Fruit fly (Drosophila melanogaster): Measurements from ENCODE around the gene LManII.

LManII gene

dm6 chr2L:10418981-10419380, 38.5 kb upstream of the LManII start, which contains the start of gene RfC3 (continued):
- TF ChIP-seq Oli (tag; optimal IDR thresholded peaks at IDR 0.05) (no peak), CG1602 (GFP tag; optimal IDR thresholded peaks at IDR 0.05) (no peak), CG7357 (GFP tag; IDR thresholded peaks at IDR 0.05) (no peak), Taf1 (GFP tag; IDR thresholded peaks at IDR 0.05) (no peak), Vsx1 (GFP tag; optimal IDR thresholded peaks at IDR 0.05) (no peak), sob (GFP tag; IDR thresholded peaks at IDR 0.05) (no peak), Jarid2 (GFP tag; optimal IDR thresholded peaks at IDR 0.05) (no peak), CG12769 (tag; optimal IDR thresholded peaks at IDR 0.05) (no peak), pb (GFP tag; optimal IDR thresholded peaks at IDR 0.05) (no peak), CG18599 (GFP tag; optimal IDR thresholded peaks at IDR 0.05) (no peak), ewg (GFP tag; optimal IDR thresholded peaks at IDR 0.05) (no peak), gcm (GFP tag; optimal IDR thresholded peaks at IDR 0.05) (no peak), CG8281 (tag; optimal IDR thresholded peaks at IDR 0.05) (no peak), wor (GFP tag; IDR thresholded peaks at IDR 0.05) (no peak), NfI (GFP tag; optimal IDR thresholded peaks at IDR 0.05) (no peak), hbn (GFP tag; IDR thresholded peaks at IDR 0.05; ENCODE audit: partially characterized antibody) (peak; percentile 79)

- TF ChIP-seq nmo (GFP tag; optimal IDR thresholded peaks at IDR 0.05) (peak; percentile 29), kay (GFP tag; optimal IDR thresholded peaks at IDR 0.05) (no peak), CG12219 (GFP tag; optimal IDR thresholded peaks at IDR 0.05) (no peak), CG4820 (GFP tag; optimal IDR thresholded peaks at IDR 0.05) (no peak), Abd-B (GFP tag; optimal IDR thresholded peaks at IDR 0.05) (peak; percentile 50), CG31224 (GFP tag; IDR thresholded peaks at IDR 0.05) (no peak), Taf1 (GFP tag; IDR thresholded peaks at IDR 0.05) (no peak), p53 (GFP tag; optimal IDR thresholded peaks at IDR 0.05) (no peak), jumu (GFP tag; optimal IDR thresholded peaks at IDR 0.05) (no peak), CG11723 (GFP tag; optimal IDR thresholded peaks at IDR 0.05) (peak; percentile 74), CG1024 (GFP tag; IDR thresholded peaks at IDR 0.05) (peak; percentile 89), hb (GFP tag; IDR thresholded peaks at IDR 0.05; ENCODE audit: partially characterized antibody) (no peak), CG3995 (GFP tag; optimal IDR thresholded peaks at IDR 0.05) (no peak), Drgx (GFP tag; IDR thresholded peaks at IDR 0.05) (no peak), E2f2 (GFP tag; IDR thresholded peaks at IDR 0.05) (peak; percentile 79), YL-1 (GFP tag; optimal IDR thresholded peaks at IDR 0.05) (peak; percentile 19), TFAM (GFP tag; optimal IDR thresholded peaks at IDR 0.05) (no peak), CG7839 (tag; optimal IDR thresholded peaks at IDR 0.05) (no peak), NC2α (GFP tag; optimal IDR thresholded peaks at IDR 0.05) (no peak), CG18262 (tag; optimal IDR thresholded peaks at IDR 0.05) (peak; percentile 31), CG6654 (GFP tag; optimal IDR thresholded peaks at IDR 0.05) (no peak), stwl (tag; optimal IDR thresholded peaks at IDR 0.05) (no peak), CG1602 (GFP tag; optimal IDR thresholded peaks at IDR 0.05) (no peak), Usf (GFP tag; optimal IDR thresholded peaks at IDR 0.05) (no peak), klu (GFP tag; IDR thresholded peaks at IDR 0.05) (no peak), sqz (GFP tag; optimal IDR thresholded peaks at IDR 0.05) (no peak), NFAT (GFP tag; IDR thresholded peaks at IDR 0.05) (no peak), CG16813 (GFP tag; IDR thresholded peaks at IDR 0.05; ENCODE audit: partially characterized antibody) (no peak), CG8924 (tag; optimal IDR thresholded peaks at IDR 0.05) (peak; percentile 10), Med (GFP tag) (peak; percentile 65), org-1 (GFP tag; optimal IDR thresholded peaks at IDR 0.05) (no peak), usp (GFP tag; optimal IDR thresholded peaks at IDR 0.05) (no peak), inv (GFP tag; IDR thresholded peaks at IDR 0.05; ENCODE audit: partially characterized antibody) (no peak), gt (GFP tag; IDR thresholded peaks at IDR 0.05) (no peak)
Measured at dm6 chr2L:10422643-10423606, 34.5 kb upstream of the LManII start, which contains the start of the genes pie and Wdfy2. TSS of gene pie (minus strand) at chr2L:10422780. TSS of gene Wdfy2 (plus strand) at chr2L:10423291.

Data from whole organism, embryonic.